Worm (Caenorhabditis elegans): Measurements from ENCODE around the gene vhp-1.

- TF ChIP-seq flt-1 (GFP tag; IDR thresholded peaks at IDR 0.05): no peak
- TF ChIP-seq ama-1 (optimal IDR thresholded peaks at IDR 0.05): no peak
Measured at ce11 chrII:5338301-5338700, 15.2 kb downstream of the vhp-1 start.

Measured in whole organism, early embryonic.